Fruit fly (Drosophila melanogaster) whole organism, embryonic: ENCODE measurements around the gene Pdcd4.

Source experiments
- CG10431 ChIP-seq: fragments of 200-800 bp; sonication (Bioruptor generic); optimal IDR thresholded peaks from 3 replicates; lab custom pipeline; 2018; ENCODE audit warnings: missing biosample characterization, mild to moderate bottlenecking, missing genetic modification characterization
- CG10462 ChIP-seq: fragments of 200-800 bp; sonication (Bioruptor generic); optimal IDR thresholded peaks from 2 replicates; lab custom pipeline; 2016; ENCODE audit warnings: missing biosample characterization, missing genetic modification characterization
- CG11696 ChIP-seq: fragments of 200-800 bp; sonication (Bioruptor generic); IDR thresholded peaks from 2 replicates; pipeline ENCODE4 v1.3.6; 2022; ENCODE audit warnings: missing biosample characterization, missing genetic modification characterization
- CG11723 ChIP-seq: fragments of 200-800 bp; sonication (Bioruptor generic); optimal IDR thresholded peaks from 2 replicates; lab custom pipeline; 2017; ENCODE audit warnings: missing biosample characterization, mild to moderate bottlenecking, missing genetic modification characterization
- CG12769 ChIP-seq: fragments of 200-800 bp; sonication (Bioruptor generic); optimal IDR thresholded peaks from 2 replicates; lab custom pipeline; 2019; ENCODE audit warnings: missing biosample characterization, mild to moderate bottlenecking, missing genetic modification characterization, moderate library complexity
- CG13296 ChIP-seq: fragments of 200-800 bp; sonication (Bioruptor generic); optimal IDR thresholded peaks from 3 replicates; lab custom pipeline; 2018; ENCODE audit warnings: missing biosample characterization, mild to moderate bottlenecking, missing genetic modification characterization
- CG14667 ChIP-seq: fragments of 200-800 bp; sonication (Bioruptor generic); IDR thresholded peaks from 2 replicates; pipeline ENCODE4 v1.3.6; 2022; ENCODE audit warnings: missing biosample characterization, missing genetic modification characterization
- CG16815 ChIP-seq: fragments of 200-800 bp; sonication (Bioruptor generic); optimal IDR thresholded peaks from 3 replicates; lab custom pipeline; 2017; ENCODE audit warnings: missing biosample characterization, mild to moderate bottlenecking, missing genetic modification characterization
- CG2712 ChIP-seq: fragments of 200-800 bp; optimal IDR thresholded peaks from 3 replicates; lab custom pipeline; 2019; ENCODE audit warnings: missing biosample characterization, mild to moderate bottlenecking, missing genetic modification characterization, moderate library complexity
- CG2875 ChIP-seq: fragments of 200-800 bp; sonication (Bioruptor generic); optimal IDR thresholded peaks from 2 replicates; lab custom pipeline; 2017; ENCODE audit warnings: missing biosample characterization, mild to moderate bottlenecking, missing genetic modification characterization, missing genetic modification reagents
- CG30020 ChIP-seq: fragments of 200-800 bp; optimal IDR thresholded peaks from 2 replicates; lab custom pipeline; 2019; ENCODE audit warnings: missing biosample characterization, mild to moderate bottlenecking, missing genetic modification characterization, moderate library complexity
- CG3281 ChIP-seq: fragments of 200-800 bp; sonication (Bioruptor generic); optimal IDR thresholded peaks from 3 replicates; lab custom pipeline; 2017; ENCODE audit warnings: missing biosample characterization, mild to moderate bottlenecking, missing genetic modification characterization
- CG4617 ChIP-seq: fragments of 200-800 bp; sonication (Bioruptor generic); optimal IDR thresholded peaks from 3 replicates; lab custom pipeline; 2016; ENCODE audit warnings: missing biosample characterization, missing genetic modification characterization, borderline replicate concordance
- CG6813 ChIP-seq: fragments of 200-800 bp; sonication (Bioruptor generic); optimal IDR thresholded peaks from 2 replicates; lab custom pipeline; 2017; ENCODE audit warnings: missing biosample characterization, missing genetic modification characterization, mild to moderate bottlenecking, moderate library complexity, missing genetic modification reagents
- CG6854 ChIP-seq: fragments of 200-800 bp; sonication (Bioruptor generic); optimal IDR thresholded peaks from 3 replicates; lab custom pipeline; 2017; ENCODE audit warnings: missing biosample characterization, mild to moderate bottlenecking, missing genetic modification characterization
- CG7987 ChIP-seq: fragments of 200-800 bp; sonication (Bioruptor generic); optimal IDR thresholded peaks from 2 replicates; lab custom pipeline; 2018; ENCODE audit warnings: missing biosample characterization, mild to moderate bottlenecking, missing genetic modification characterization, moderate library complexity
- CG8359 ChIP-seq: fragments of 200-800 bp; sonication (Bioruptor generic); optimal IDR thresholded peaks from 2 replicates; lab custom pipeline; 2017; ENCODE audit warnings: missing biosample characterization, mild to moderate bottlenecking, missing genetic modification characterization, borderline replicate concordance
- CG8765 ChIP-seq: fragments of 200-800 bp; sonication (Bioruptor generic); IDR thresholded peaks from 2 replicates; pipeline ENCODE4 v1.3.6; 2022; ENCODE audit warnings: missing biosample characterization, missing genetic modification characterization
- Dbx ChIP-seq: fragments of 200-800 bp; sonication (Bioruptor generic); IDR thresholded peaks from 3 replicates; pipeline ENCODE4 v1.3.6; 2022; ENCODE audit warnings: missing biosample characterization, missing genetic modification characterization
- Gsc ChIP-seq: fragments of 200-800 bp; sonication (Bioruptor generic); IDR thresholded peaks from 2 replicates; pipeline ENCODE4 v1.3.6; 2022; ENCODE audit warnings: missing biosample characterization, missing genetic modification characterization
- HmgD ChIP-seq: fragments of 200-800 bp; sonication (Bioruptor generic); optimal IDR thresholded peaks from 3 replicates; lab custom pipeline; 2016; ENCODE audit warnings: missing biosample characterization, missing genetic modification characterization
- Hr39 ChIP-seq: fragments of >200 bp; optimal IDR thresholded peaks from 2 replicates; lab custom pipeline; 2017
- Meics ChIP-seq: fragments of 200-800 bp; sonication (Bioruptor generic); optimal IDR thresholded peaks from 2 replicates; lab custom pipeline; 2017; ENCODE audit warnings: missing biosample characterization, mild to moderate bottlenecking, missing genetic modification characterization
- Mrtf ChIP-seq: fragments of 200-800 bp; sonication (Bioruptor generic); IDR thresholded peaks from 3 replicates; pipeline ENCODE4 v1.3.6; 2022; ENCODE audit warnings: missing biosample characterization, missing genetic modification characterization
- Nf-YB ChIP-seq: fragments of 200-800 bp; sonication (Bioruptor generic); optimal IDR thresholded peaks from 3 replicates; lab custom pipeline; 2019; ENCODE audit warnings: missing biosample characterization, mild to moderate bottlenecking, missing genetic modification characterization, moderate library complexity
- Nf-YC ChIP-seq: fragments of 200-800 bp; optimal IDR thresholded peaks from 3 replicates; lab custom pipeline; 2019; ENCODE audit warnings: missing biosample characterization, mild to moderate bottlenecking, missing genetic modification characterization, moderate library complexity
- Oli ChIP-seq: fragments of 200-800 bp; sonication (Bioruptor generic); optimal IDR thresholded peaks from 2 replicates; lab custom pipeline; 2018; ENCODE audit warnings: missing biosample characterization, mild to moderate bottlenecking, missing genetic modification characterization, moderate library complexity
- Pdp1 ChIP-seq, 2 experiments: fragments of 200-800 bp; sonication (Bioruptor generic); optimal IDR thresholded peaks; 3 replicates each; lab custom pipeline; 2016; ENCODE audit warnings: missing biosample characterization in 2 of 2, missing genetic modification characterization in 2 of 2, mild to moderate bottlenecking in 1 of 2, moderate library complexity in 1 of 2
- Sry-δ ChIP-seq: fragments of 200-800 bp; sonication (Bioruptor generic); optimal IDR thresholded peaks from 2 replicates; lab custom pipeline; 2016; ENCODE audit warnings: missing biosample characterization, missing genetic modification characterization
- Ssrp ChIP-seq: fragments of 200-800 bp; sonication (Bioruptor generic); optimal IDR thresholded peaks from 2 replicates; lab custom pipeline; 2018; ENCODE audit warnings: missing biosample characterization, mild to moderate bottlenecking, missing genetic modification characterization, moderate library complexity
- TFAM ChIP-seq: fragments of 200-800 bp; sonication (Bioruptor generic); optimal IDR thresholded peaks from 2 replicates; lab custom pipeline; 2017; ENCODE audit warnings: missing biosample characterization, missing genetic modification characterization, inconsistent platforms
- ap ChIP-seq: fragments of 200-800 bp; sonication (Bioruptor generic); IDR thresholded peaks from 2 replicates; pipeline ENCODE4 v1.3.6; 2022; ENCODE audit warnings: missing biosample characterization, missing genetic modification characterization
- bbx ChIP-seq: fragments of 200-800 bp; sonication (Bioruptor generic); IDR thresholded peaks from 2 replicates; pipeline ENCODE4 v1.3.6; 2022; ENCODE audit warnings: missing biosample characterization, missing genetic modification characterization; ENCODE audit not compliant: partially characterized antibody
- bcd ChIP-seq: fragments of 200-800 bp; sonication (Bioruptor generic); optimal IDR thresholded peaks from 2 replicates; lab custom pipeline; 2017; ENCODE audit warnings: missing biosample characterization, mild to moderate bottlenecking, missing genetic modification characterization
- bigmax ChIP-seq: fragments of 200-800 bp; sonication (Bioruptor generic); optimal IDR thresholded peaks from 2 replicates; lab custom pipeline; 2018; ENCODE audit warnings: missing biosample characterization, mild to moderate bottlenecking, missing genetic modification characterization
- dan ChIP-seq: fragments of 200-800 bp; sonication (Bioruptor generic); IDR thresholded peaks from 2 replicates; pipeline ENCODE4 v1.3.6; 2022; ENCODE audit warnings: missing biosample characterization, missing genetic modification characterization
- dysf ChIP-seq: fragments of 200-800 bp; sonication (Bioruptor generic); IDR thresholded peaks from 3 replicates; pipeline ENCODE4 v1.3.6; 2022; ENCODE audit warnings: missing biosample characterization, missing genetic modification characterization
- ftz-f1 ChIP-seq: fragments of 200-800 bp; sonication (Bioruptor generic); optimal IDR thresholded peaks from 2 replicates; lab custom pipeline; 2016; ENCODE audit warnings: missing biosample characterization, missing genetic modification characterization
- gcm2 ChIP-seq: fragments of 200-800 bp; sonication (Bioruptor generic); optimal IDR thresholded peaks from 2 replicates; lab custom pipeline; 2016; ENCODE audit warnings: missing biosample characterization, missing genetic modification characterization
- gsb ChIP-seq: fragments of 200-800 bp; sonication (Bioruptor generic); IDR thresholded peaks from 2 replicates; pipeline ENCODE4 v1.3.6; 2022; ENCODE audit warnings: missing biosample characterization, missing genetic modification characterization
- ind ChIP-seq: fragments of 200-800 bp; sonication (Bioruptor generic); optimal IDR thresholded peaks from 3 replicates; lab custom pipeline; 2016; ENCODE audit warnings: missing biosample characterization, missing genetic modification characterization
- kah ChIP-seq: fragments of 200-800 bp; sonication (Bioruptor generic); optimal IDR thresholded peaks from 2 replicates; lab custom pipeline; 2018; ENCODE audit warnings: missing biosample characterization, mild to moderate bottlenecking, missing genetic modification characterization
- mirr ChIP-seq: fragments of 200-800 bp; sonication (Bioruptor generic); optimal IDR thresholded peaks from 3 replicates; lab custom pipeline; 2018; ENCODE audit warnings: missing biosample characterization, mild to moderate bottlenecking, missing genetic modification characterization
- mld ChIP-seq: fragments of 200-800 bp; sonication (Bioruptor generic); IDR thresholded peaks from 3 replicates; pipeline ENCODE4 v1.3.6; 2022; ENCODE audit warnings: missing biosample characterization, missing genetic modification characterization; ENCODE audit not compliant: partially characterized antibody
- nau ChIP-seq: fragments of 200-800 bp; sonication (Bioruptor generic); optimal IDR thresholded peaks from 3 replicates; lab custom pipeline; 2017; ENCODE audit warnings: missing biosample characterization, mild to moderate bottlenecking, missing genetic modification characterization, missing genetic modification reagents
- pita ChIP-seq: fragments of 200-800 bp; sonication (Bioruptor generic); optimal IDR thresholded peaks from 2 replicates; lab custom pipeline; 2017; ENCODE audit warnings: missing biosample characterization, mild to moderate bottlenecking, missing genetic modification characterization
- sens-2 ChIP-seq: fragments of 200-800 bp; sonication (Bioruptor generic); IDR thresholded peaks from 2 replicates; pipeline ENCODE4 v1.3.6; 2022; ENCODE audit warnings: missing biosample characterization, missing genetic modification characterization
- sqz ChIP-seq: fragments of 200-800 bp; sonication (Bioruptor generic); optimal IDR thresholded peaks from 3 replicates; lab custom pipeline; 2018; ENCODE audit warnings: missing biosample characterization, mild to moderate bottlenecking, missing genetic modification characterization
- tgo ChIP-seq: fragments of 200-800 bp; sonication (Bioruptor generic); IDR thresholded peaks from 3 replicates; pipeline ENCODE4 v1.3.6; 2022; ENCODE audit warnings: missing biosample characterization, missing genetic modification characterization
- tna ChIP-seq: fragments of 200-800 bp; sonication (Bioruptor generic); IDR thresholded peaks from 2 replicates; pipeline ENCODE4 v1.3.6; 2022; ENCODE audit warnings: missing biosample characterization, missing genetic modification characterization; ENCODE audit not compliant: partially characterized antibody
- usp ChIP-seq: fragments of >200 bp; optimal IDR thresholded peaks from 2 replicates; lab custom pipeline; 2017; ENCODE audit warnings: missing biosample characterization, missing genetic modification characterization

Gene Pdcd4

DNA sequence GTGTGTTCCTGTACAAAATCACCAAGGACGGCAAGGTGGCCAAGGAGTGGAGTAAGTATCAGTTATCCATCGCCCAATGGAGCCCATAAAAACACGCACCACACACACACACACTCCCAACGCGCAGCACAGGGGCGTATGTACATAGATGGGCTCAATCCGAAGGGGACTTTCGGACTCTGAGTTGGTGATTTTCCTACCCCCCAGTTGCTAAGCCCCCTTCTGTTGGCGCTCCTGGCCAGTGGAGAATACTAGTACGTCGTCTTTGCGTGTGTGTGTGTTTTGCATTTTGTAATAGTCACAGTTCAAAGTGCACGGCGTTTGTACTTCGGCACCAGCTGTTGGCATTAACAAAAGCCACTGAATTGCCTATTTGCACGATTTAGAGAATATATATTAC lies 15.1 kb downstream of the Pdcd4 start (continued):
- TF ChIP-seq mld (GFP tag; lab: Robert Waterston, UW) (no peak), sens-2 (GFP tag; lab: Robert Waterston, UW) (peak; percentile 55; the same call in 1 of the 2 replicates), CG30020 (no peak), bcd (GFP tag; lab: Kevin White, UChicago) (peak; percentile 78), bbx (GFP tag; lab: Robert Waterston, UW) (no peak; the same call in 1 of the 2 replicates), usp (GFP tag; lab: Kevin White, UChicago) (no peak), CG11723 (GFP tag; lab: Kevin White, UChicago) (peak; percentile 34), ap (GFP tag; lab: Robert Waterston, UW) (peak; percentile 48), CG10462 (no peak), CG16815 (GFP tag; lab: Kevin White, UChicago) (peak; percentile 66), nau (GFP tag; lab: Kevin White, UChicago) (peak; percentile 31), TFAM (GFP tag; lab: Kevin White, UChicago) (no peak), sqz (GFP tag; lab: Kevin White, UChicago) (no peak), pita (no peak), Pdp1 (GFP tag; optimal IDR thresholded peaks at IDR 0.05; lab: Kevin White, UChicago) (peak; percentile 50 to 83), gcm2 (GFP tag; lab: Kevin White, UChicago) (peak; percentile 71), CG4617 (GFP tag; lab: Kevin White, UChicago) (peak; percentile 55), CG13296 (GFP tag; lab: Kevin White, UChicago) (peak; percentile 82), dysf (GFP tag; lab: Robert Waterston, UW) (peak; percentile 86), CG6813 (peak; percentile 83), HmgD (GFP tag; lab: Kevin White, UChicago) (peak; percentile 80), dan (GFP tag; lab: Robert Waterston, UW) (no peak), Sry-δ (GFP tag; lab: Kevin White, UChicago) (no peak), gsb (GFP tag; lab: Robert Waterston, UW) (peak; percentile 70), Mrtf (GFP tag; lab: Robert Waterston, UW) (peak; percentile 89), Nf-YB (GFP tag; lab: Kevin White, UChicago) (no peak), CG10431 (GFP tag; lab: Kevin White, UChicago) (no peak), CG8359 (GFP tag; lab: Kevin White, UChicago) (peak; percentile 29), Meics (GFP tag; lab: Kevin White, UChicago) (peak; percentile 86), CG7987 (GFP tag; lab: Kevin White, UChicago) (peak; percentile 75), tgo (peak; percentile 79), ftz-f1 (GFP tag; lab: Kevin White, UChicago) (peak; percentile 52), Dbx (peak; percentile 79), Hr39 (lab: Kevin White, UChicago) (no peak), CG12769 (tag; lab: Kevin White, UChicago) (peak; percentile 92), CG6854 (GFP tag; lab: Kevin White, UChicago) (no peak), tna (GFP tag; lab: Robert Waterston, UW) (no peak), CG2712 (peak; percentile 69), CG11696 (GFP tag; lab: Robert Waterston, UW) (peak; percentile 51; the same call in 1 of the 2 replicates), CG8765 (GFP tag; lab: Robert Waterston, UW) (peak; percentile 69), kah (GFP tag; lab: Kevin White, UChicago) (peak; percentile 56), bigmax (no peak), Ssrp (tag; lab: Kevin White, UChicago) (peak; percentile 28), CG2875 (GFP tag; lab: Kevin White, UChicago) (peak; percentile 47), Nf-YC (peak; percentile 63), CG14667 (peak; percentile 79), ind (GFP tag; lab: Kevin White, UChicago) (peak; percentile 86), Gsc (GFP tag; lab: Robert Waterston, UW) (no peak), mirr (GFP tag; lab: Kevin White, UChicago) (peak; percentile 87), CG3281 (GFP tag; lab: Kevin White, UChicago) (peak; percentile 71), Oli (tag; lab: Kevin White, UChicago) (peak; percentile 58)
